Worm (Caenorhabditis elegans) whole organism, midembryonic: ENCODE measurements around the gene vnut-1.

Experiments
- T22C8.4 ChIP-seq: fragments of 200-800 bp; sonication (Bioruptor generic); IDR thresholded peaks from 2 replicates; pipeline ENCODE4 v1.3.6; 2022; ENCODE audit warnings: missing genetic modification characterization, missing compliant biosample characterization
- cog-1 ChIP-seq: sonication (generic microtip); optimal IDR thresholded peaks from 2 replicates; lab custom pipeline; 2016; ENCODE audit warnings: missing genetic modification characterization, missing compliant biosample characterization
- flt-1 ChIP-seq: fragments of 200-800 bp; sonication (Bioruptor generic); IDR thresholded peaks from 2 replicates; pipeline ENCODE4 v1.3.6; 2022; ENCODE audit warnings: missing genetic modification characterization, missing compliant biosample characterization
- klf-2 ChIP-seq: fragments of 200-800 bp; sonication (Bioruptor generic); conservative IDR thresholded peaks from 2 replicates; pipeline ENCODE4 v1.3.6; 2022; ENCODE audit warnings: missing genetic modification reagents, missing genetic modification characterization, missing compliant biosample characterization
- med-1 ChIP-seq: sonication (generic microtip); optimal IDR thresholded peaks from 2 replicates; lab custom pipeline; 2017; ENCODE audit warnings: missing genetic modification characterization, mild to moderate bottlenecking, missing compliant biosample characterization, antibody characterized with exemption, missing genetic modification reagents; ENCODE audit not compliant: insufficient read depth
- ref-1 ChIP-seq: fragments of 200-800 bp; sonication (Bioruptor generic); conservative IDR thresholded peaks from 2 replicates; pipeline ENCODE4 v1.3.6; 2022; ENCODE audit warnings: missing genetic modification reagents, missing genetic modification characterization, missing compliant biosample characterization
- tab-1 ChIP-seq: fragments of 200-800 bp; sonication (Bioruptor generic); IDR thresholded peaks from 2 replicates; pipeline ENCODE4 v1.3.6; 2022; ENCODE audit warnings: missing genetic modification characterization, missing compliant biosample characterization
- ztf-23 ChIP-seq: fragments of 200-800 bp; sonication (Bioruptor generic); IDR thresholded peaks from 2 replicates; pipeline ENCODE4 v1.3.6; 2022; ENCODE audit warnings: missing genetic modification reagents, missing genetic modification characterization, missing compliant biosample characterization
- ztf-29 ChIP-seq: fragments of 200-800 bp; sonication (Bioruptor generic); IDR thresholded peaks from 2 replicates; pipeline ENCODE4 v1.3.6; 2022; ENCODE audit warnings: missing genetic modification reagents, missing genetic modification characterization, missing compliant biosample characterization

ce11 chrII:14455332-14455731 is 34.3 kb upstream of the vnut-1 start, which contains the start of gene dmsr-6:
- TF ChIP-seq flt-1 (GFP tag; lab: Robert Waterston, UW) = no peak
- TF ChIP-seq T22C8.4 = no peak
- TF ChIP-seq klf-2 (GFP tag; lab: Robert Waterston, UW) = no peak
- TF ChIP-seq ztf-23 (GFP tag; lab: Robert Waterston, UW) = no peak
- TF ChIP-seq cog-1 (tag; lab: Kevin White, UChicago) = no peak
- TF ChIP-seq tab-1 (GFP tag; lab: Robert Waterston, UW) = no peak
- TF ChIP-seq med-1 (GFP tag; lab: Kevin White, UChicago) = no peak
- TF ChIP-seq ref-1 (GFP tag; lab: Robert Waterston, UW) = no peak
- TF ChIP-seq ztf-29 (GFP tag; lab: Robert Waterston, UW) = no peak
